Worm (Caenorhabditis elegans) whole organism, L1 larva: Measurements from ENCODE around the gene F55A4.3.
A peak's percentile ranks its signal among the peaks of the same experiment; 100 is the strongest.

Experiments used
- C34B4.2 ChIP-seq: sonication (generic microtip); optimal IDR thresholded peaks from 2 replicates; lab custom pipeline; 2017; ENCODE audit warnings: mild to moderate bottlenecking, missing genetic modification characterization, missing compliant biosample characterization
- F16B12.6 ChIP-seq: fragments of 150-350 bp; optimal IDR thresholded peaks from 2 replicates; lab custom pipeline; 2014; ENCODE audit warnings: missing biosample characterization, missing genetic modification characterization
- aha-1 ChIP-seq: fragments of 150-350 bp; optimal IDR thresholded peaks from 2 replicates; lab custom pipeline; 2014; ENCODE audit warnings: missing biosample characterization, missing genetic modification characterization
- alr-1 ChIP-seq: fragments of 200-800 bp; sonication (Bioruptor generic); optimal IDR thresholded peaks from 2 replicates; lab custom pipeline; 2018; ENCODE audit warnings: borderline replicate concordance, mild to moderate bottlenecking, missing genetic modification characterization, missing compliant biosample characterization
- aly-2 ChIP-seq: fragments of 150-350 bp; optimal IDR thresholded peaks from 2 replicates; lab custom pipeline; 2014; ENCODE audit warnings: missing biosample characterization, missing genetic modification characterization
- ceh-63 ChIP-seq: fragments of 200-800 bp; sonication (Bioruptor generic); optimal IDR thresholded peaks from 2 replicates; lab custom pipeline; 2018; ENCODE audit warnings: mild to moderate bottlenecking, missing genetic modification characterization, missing compliant biosample characterization
- ceh-8 ChIP-seq: fragments of 200-800 bp; sonication (Bioruptor generic); optimal IDR thresholded peaks from 2 replicates; lab custom pipeline; 2018; ENCODE audit warnings: mild to moderate bottlenecking, missing genetic modification characterization, moderate library complexity, missing compliant biosample characterization
- ceh-82 ChIP-seq, 3 experiments: fragments of 150-350 bp in 1 of 3; sonication (generic microtip) in 2 of 3; optimal IDR thresholded peaks; 2 replicates each; lab custom pipeline; 2014 to 2017; ENCODE audit warnings: missing biosample characterization in 3 of 3, missing genetic modification characterization in 3 of 3
- ceh-90 ChIP-seq: sonication (generic microtip); optimal IDR thresholded peaks from 2 replicates; lab custom pipeline; 2016; ENCODE audit warnings: missing genetic modification characterization, missing compliant biosample characterization
- dsc-1 ChIP-seq: sonication (generic microtip); optimal IDR thresholded peaks from 2 replicates; lab custom pipeline; 2016; ENCODE audit warnings: mild to moderate bottlenecking, missing genetic modification characterization, missing compliant biosample characterization
- egl-13 ChIP-seq: sonication (generic microtip); optimal IDR thresholded peaks from 2 replicates; lab custom pipeline; 2016; ENCODE audit warnings: missing genotype, missing genetic modification reagents, missing genetic modification characterization, missing compliant biosample characterization
- elt-2 ChIP-seq: sonication (generic microtip); optimal IDR thresholded peaks from 2 replicates; lab custom pipeline; 2016; ENCODE audit warnings: missing genetic modification characterization, mild to moderate bottlenecking, inconsistent platforms, missing compliant biosample characterization, missing genetic modification reagents
- elt-3 ChIP-seq, 6 experiments: fragments of 150-350 bp in 1 of 6; sonication (generic microtip); optimal IDR thresholded peaks; 2 replicates each; lab custom pipeline; 2017 to 2018; ENCODE audit warnings: missing biosample characterization in 6 of 6, missing genetic modification characterization in 6 of 6, inconsistent platforms in 1 of 6
- ets-5 ChIP-seq: fragments of 200-800 bp; sonication (Bioruptor generic); IDR thresholded peaks from 2 replicates; pipeline ENCODE4 v1.3.6; 2022; ENCODE audit warnings: missing genetic modification characterization, missing compliant biosample characterization
- fkh-10 ChIP-seq: sonication (generic microtip); optimal IDR thresholded peaks from 2 replicates; lab custom pipeline; 2017; ENCODE audit warnings: missing biosample characterization, missing genetic modification reagents, missing genetic modification characterization
- fkh-4 ChIP-seq: sonication (generic microtip); optimal IDR thresholded peaks from 2 replicates; lab custom pipeline; 2016; ENCODE audit warnings: missing compliant biosample characterization, missing genetic modification characterization, borderline replicate concordance
- fkh-8 ChIP-seq: sonication (generic microtip); optimal IDR thresholded peaks from 2 replicates; lab custom pipeline; 2016; ENCODE audit warnings: mild to moderate bottlenecking, missing genetic modification characterization, missing compliant biosample characterization
- fos-1 ChIP-seq: fragments of 150-350 bp; optimal IDR thresholded peaks from 2 replicates; lab custom pipeline; 2014; ENCODE audit warnings: missing biosample characterization, missing genetic modification characterization
- grh-1 ChIP-seq: fragments of 200-800 bp; sonication (Bioruptor generic); IDR thresholded peaks from 2 replicates; pipeline ENCODE4 v1.3.6; 2022; ENCODE audit warnings: missing genetic modification reagents, missing genetic modification characterization, missing compliant biosample characterization
- hlh-4 ChIP-seq: sonication (generic microtip); optimal IDR thresholded peaks from 2 replicates; lab custom pipeline; 2016; ENCODE audit warnings: mild to moderate bottlenecking, missing genetic modification characterization, missing compliant biosample characterization
- irx-1 ChIP-seq: sonication (generic microtip); optimal IDR thresholded peaks from 2 replicates; lab custom pipeline; 2016; ENCODE audit warnings: missing genetic modification characterization, missing compliant biosample characterization
- lin-15B ChIP-seq: fragments of 150-350 bp; sonication (generic microtip); optimal IDR thresholded peaks from 3 replicates; lab custom pipeline; 2014; ENCODE audit warnings: missing biosample characterization, missing genetic modification characterization
- lin-35 ChIP-seq, 2 experiments: fragments of 150-350 bp; optimal IDR thresholded peaks; 2 replicates each; lab custom pipeline; 2014; ENCODE audit warnings: missing biosample characterization in 2 of 2, missing genetic modification characterization in 2 of 2, missing genetic modification reagents in 2 of 2
- lin-39 ChIP-seq: fragments of 150-350 bp; optimal IDR thresholded peaks from 2 replicates; lab custom pipeline; 2014; ENCODE audit warnings: missing biosample characterization, missing genetic modification reagents, missing genetic modification characterization
- lir-3 ChIP-seq: sonication (generic microtip); optimal IDR thresholded peaks from 2 replicates; lab custom pipeline; 2016; ENCODE audit warnings: mild to moderate bottlenecking, missing genetic modification characterization, moderate library complexity, missing compliant biosample characterization; ENCODE audit not compliant: poor library complexity
- mab-9 ChIP-seq: fragments of 200-800 bp; sonication (Bioruptor generic); IDR thresholded peaks from 2 replicates; pipeline ENCODE4 v1.3.6; 2022; ENCODE audit warnings: missing genetic modification reagents, missing genetic modification characterization, missing compliant biosample characterization
- mdl-1 ChIP-seq, 2 experiments: fragments of 150-350 bp; optimal IDR thresholded peaks; 2 replicates each; lab custom pipeline; 2014 to 2017; ENCODE audit warnings: missing biosample characterization in 2 of 2, missing genetic modification characterization in 2 of 2, inconsistent platforms in 1 of 2
- mep-1 ChIP-seq: fragments of 150-350 bp; optimal IDR thresholded peaks from 2 replicates; lab custom pipeline; 2014; ENCODE audit warnings: missing biosample characterization, missing genetic modification characterization
- nhr-12 ChIP-seq: sonication (generic microtip); optimal IDR thresholded peaks from 2 replicates; lab custom pipeline; 2017; ENCODE audit warnings: missing biosample characterization, missing genetic modification characterization
- nhr-20 ChIP-seq: sonication (generic microtip); optimal IDR thresholded peaks from 2 replicates; lab custom pipeline; 2016; ENCODE audit warnings: mild to moderate bottlenecking, missing genetic modification characterization, missing compliant biosample characterization
- nhr-28 ChIP-seq: fragments of 150-350 bp; optimal IDR thresholded peaks from 2 replicates; lab custom pipeline; 2014; ENCODE audit warnings: missing biosample characterization, missing genetic modification characterization
- nhr-47 ChIP-seq: sonication (generic microtip); optimal IDR thresholded peaks from 2 replicates; lab custom pipeline; 2016; ENCODE audit warnings: mild to moderate bottlenecking, missing genetic modification characterization, moderate library complexity, missing compliant biosample characterization
- nhr-71 ChIP-seq: sonication (generic microtip); optimal IDR thresholded peaks from 2 replicates; lab custom pipeline; 2016; ENCODE audit warnings: mild to moderate bottlenecking, missing genetic modification characterization, moderate library complexity, missing compliant biosample characterization
- nhr-77 ChIP-seq: fragments of 150-350 bp; optimal IDR thresholded peaks from 2 replicates; lab custom pipeline; 2014; ENCODE audit warnings: missing biosample characterization, missing genetic modification characterization
- nhr-84 ChIP-seq: sonication (generic microtip); optimal IDR thresholded peaks from 2 replicates; lab custom pipeline; 2017; ENCODE audit warnings: missing biosample characterization, missing genetic modification characterization
- nhr-85 ChIP-seq: sonication (generic microtip); peaks from one replicate; lab custom pipeline; 2016; ENCODE audit warnings: missing genetic modification characterization, inconsistent platforms, missing compliant biosample characterization
- nhr-90 ChIP-seq: sonication (generic microtip); optimal IDR thresholded peaks from 2 replicates; lab custom pipeline; 2016; ENCODE audit warnings: mild to moderate bottlenecking, missing genetic modification characterization, missing compliant biosample characterization; ENCODE audit not compliant: poor library complexity
- pqm-1 ChIP-seq: sonication (generic microtip); optimal IDR thresholded peaks from 3 replicates; lab custom pipeline; 2017; ENCODE audit warnings: missing biosample characterization, missing genetic modification characterization
- rnt-1 ChIP-seq: sonication (generic microtip); optimal IDR thresholded peaks from 2 replicates; lab custom pipeline; 2016; ENCODE audit warnings: mild to moderate bottlenecking, missing genetic modification characterization, moderate library complexity, missing compliant biosample characterization
- skn-1 ChIP-seq: fragments of 150-350 bp; optimal IDR thresholded peaks from 2 replicates; lab custom pipeline; 2014; ENCODE audit warnings: missing biosample characterization, missing genetic modification characterization
- snpc-4 ChIP-seq: fragments of 150-350 bp; optimal IDR thresholded peaks from 2 replicates; lab custom pipeline; 2014; ENCODE audit warnings: missing biosample characterization, missing genetic modification characterization
- snu-23 ChIP-seq: sonication (generic microtip); optimal IDR thresholded peaks from 2 replicates; lab custom pipeline; 2016; ENCODE audit warnings: missing genetic modification characterization, missing compliant biosample characterization
- sup-37 ChIP-seq: fragments of 200-800 bp; sonication (Bioruptor generic); optimal IDR thresholded peaks from 2 replicates; lab custom pipeline; 2018; ENCODE audit warnings: mild to moderate bottlenecking, missing genetic modification characterization, missing compliant biosample characterization
- tbx-2 ChIP-seq: sonication (generic microtip); optimal IDR thresholded peaks from 2 replicates; lab custom pipeline; 2016; ENCODE audit warnings: missing genetic modification characterization, missing compliant biosample characterization
- tlp-1 ChIP-seq: fragments of 150-350 bp; optimal IDR thresholded peaks from 2 replicates; lab custom pipeline; 2014; ENCODE audit warnings: missing biosample characterization, missing genetic modification characterization
- unc-62 ChIP-seq: fragments of 150-350 bp; optimal IDR thresholded peaks from 2 replicates; lab custom pipeline; 2014; ENCODE audit warnings: missing biosample characterization, missing genetic modification reagents, missing genetic modification characterization
- unc-86 ChIP-seq: sonication (generic microtip); optimal IDR thresholded peaks from 2 replicates; lab custom pipeline; 2016; ENCODE audit warnings: missing genetic modification characterization, missing compliant biosample characterization
- vab-15 ChIP-seq: sonication (generic microtip); optimal IDR thresholded peaks from 2 replicates; lab custom pipeline; 2017; ENCODE audit warnings: missing genotype, mild to moderate bottlenecking, missing genetic modification characterization, missing compliant biosample characterization
- zag-1 ChIP-seq: fragments of 150-350 bp; optimal IDR thresholded peaks from 2 replicates; lab custom pipeline; 2014; ENCODE audit warnings: missing biosample characterization, missing genetic modification characterization
- ztf-11 ChIP-seq, 2 experiments: sonication (generic microtip); optimal IDR thresholded peaks; 2 replicates each; lab custom pipeline; 2016 to 2017; ENCODE audit warnings: missing genetic modification characterization in 2 of 2, missing biosample characterization in 1 of 2, missing compliant biosample characterization in 1 of 2
- ztf-4 ChIP-seq: fragments of 150-350 bp; optimal IDR thresholded peaks from 2 replicates; lab custom pipeline; 2014; ENCODE audit warnings: missing biosample characterization, missing genetic modification characterization

The F55A4.3 gene

ce11 chrX:1010627-1011452, 14.1 kb downstream of the F55A4.3 start (continued):
- TF ChIP-seq pqm-1 (tag; lab: Kevin White, UChicago) (no peak), fkh-4 (no peak), dsc-1 (tag; lab: Kevin White, UChicago) (peak; percentile 18), lin-39 (tag; lab: Kevin White, UChicago) (no peak), hlh-4 (tag; lab: Kevin White, UChicago) (no peak), ztf-4 (peak; percentile 56), lir-3 (tag; lab: Kevin White, UChicago) (peak; percentile 52), fkh-10 (GFP tag; lab: Kevin White, UChicago) (no peak), mab-9 (no peak), alr-1 (tag; lab: Kevin White, UChicago) (no peak), lin-15B (tag; lab: Kevin White, UChicago) (no peak), nhr-84 (tag; lab: Kevin White, UChicago) (no peak), irx-1 (no peak), nhr-28 (tag; lab: Kevin White, UChicago) (no peak), unc-62 (GFP tag; lab: Kevin White, UChicago) (no peak), ceh-82 (tag; optimal IDR thresholded peaks at IDR 0.05; lab: Kevin White, UChicago) (no peak), zag-1 (tag; lab: Kevin White, UChicago) (no peak), aly-2 (tag; lab: Kevin White, UChicago) (no peak), F16B12.6 (tag; lab: Kevin White, UChicago) (no peak), rnt-1 (tag; lab: Kevin White, UChicago) (peak; percentile 33), fos-1 (no peak), ceh-8 (GFP tag; lab: Kevin White, UChicago) (no peak), snu-23 (GFP tag; lab: Kevin White, UChicago) (peak; percentile 82), ceh-63 (GFP tag; lab: Kevin White, UChicago) (no peak), egl-13 (tag; lab: Kevin White, UChicago) (peak; percentile 59), nhr-12 (tag; lab: Kevin White, UChicago) (no peak), snpc-4 (tag; lab: Kevin White, UChicago) (no peak), tlp-1 (tag; lab: Kevin White, UChicago) (no peak), nhr-90 (tag; lab: Kevin White, UChicago) (peak; percentile 79), grh-1 (peak; percentile 45; the same call in 1 of the 2 replicates), nhr-47 (tag; lab: Kevin White, UChicago) (peak; percentile 47), ets-5 (GFP tag; lab: Robert Waterston, UW) (no peak), aha-1 (no peak), mdl-1 (tag; optimal IDR thresholded peaks at IDR 0.05; lab: Kevin White, UChicago) (peak in 1 of 2 experiments; percentile 63), unc-86 (tag; lab: Kevin White, UChicago) (no peak), sup-37 (GFP tag; lab: Kevin White, UChicago) (no peak), vab-15 (peak; percentile 91), nhr-77 (tag; lab: Kevin White, UChicago) (no peak), lin-35 (GFP tag; optimal IDR thresholded peaks at IDR 0.05; lab: Kevin White, UChicago) (peak in 1 of 2 experiments; percentile 76), fkh-8 (tag; lab: Kevin White, UChicago) (peak; percentile 12), skn-1 (peak; percentile 68), mep-1 (tag; lab: Kevin White, UChicago) (peak; percentile 62), C34B4.2 (tag; lab: Kevin White, UChicago) (no peak), tbx-2 (peak; percentile 56), nhr-85 (peak; percentile 93), elt-3 (tag; optimal IDR thresholded peaks at IDR 0.05; lab: Kevin White, UChicago) (peak; percentile 0 to 83 (median 29)), nhr-71 (tag; lab: Kevin White, UChicago) (peak; percentile 86), ztf-11 (tag; optimal IDR thresholded peaks at IDR 0.05; lab: Kevin White, UChicago) (no peak), ceh-90 (tag; lab: Kevin White, UChicago) (no peak), nhr-20 (tag; lab: Kevin White, UChicago) (peak; percentile 85), elt-2 (tag; lab: Kevin White, UChicago) (peak; percentile 84)
